Worm (Caenorhabditis elegans): Measurements from ENCODE around the gene fbxb-57.

- no peak for TF ChIP-seq dsc-1 (tag; optimal IDR thresholded peaks at IDR 0.05)
- TF ChIP-seq ceh-82 (tag; optimal IDR thresholded peaks at IDR 0.05): no peak
- TF ChIP-seq unc-98 (GFP tag; IDR thresholded peaks at IDR 0.05): no peak
- no peak for TF ChIP-seq sox-4 (tag; optimal IDR thresholded peaks at IDR 0.05)
- no peak for TF ChIP-seq nhr-76 (tag; optimal IDR thresholded peaks at IDR 0.05)
- no peak for TF ChIP-seq zag-1 (tag; optimal IDR thresholded peaks at IDR 0.05)
- no peak for TF ChIP-seq snpc-4 (tag; optimal IDR thresholded peaks at IDR 0.05)
Observed at ce11 chrV:19299262-19299661, 10.7 kb downstream of the fbxb-57 start, which contains the start of gene F55C9.14.
